Worm (Caenorhabditis elegans) whole organism, L4 larva: ENCODE measurements around the gene C16E9.2.

ENCODE experiments used
- D1046.2 ChIP-seq: fragments of 200-800 bp; sonication (Bioruptor generic); IDR thresholded peaks from 2 replicates; pipeline ENCODE4 v1.3.6; 2022; ENCODE audit warnings: missing genetic modification characterization, missing compliant biosample characterization
- F44E2.7 ChIP-seq: fragments of 200-800 bp; sonication (Bioruptor generic); IDR thresholded peaks from 2 replicates; pipeline ENCODE4 v2.1.2; 2022; ENCODE audit warnings: missing genetic modification characterization, missing compliant biosample characterization
- T20F7.1 ChIP-seq: fragments of 200-800 bp; sonication (Bioruptor generic); optimal IDR thresholded peaks from 2 replicates; lab custom pipeline; 2018; ENCODE audit warnings: mild to moderate bottlenecking, missing genetic modification characterization, missing compliant biosample characterization
- ama-1 ChIP-seq: fragments of 150-350 bp; optimal IDR thresholded peaks from 2 replicates; lab custom pipeline; 2014; ENCODE audit warnings: inconsistent platforms, mixed read lengths
- attf-4 ChIP-seq: sonication (generic microtip); optimal IDR thresholded peaks from 3 replicates; lab custom pipeline; 2017; ENCODE audit warnings: missing biosample characterization, missing genetic modification characterization
- ceh-20 ChIP-seq: fragments of 200-800 bp; sonication (Bioruptor generic); IDR thresholded peaks from 2 replicates; pipeline ENCODE4 v1.3.6; 2022; ENCODE audit warnings: missing genetic modification reagents, missing genetic modification characterization, missing compliant biosample characterization
- ceh-28 ChIP-seq: fragments of 150-350 bp; optimal IDR thresholded peaks from 2 replicates; lab custom pipeline; 2014; ENCODE audit warnings: missing biosample characterization, missing genetic modification reagents, missing genetic modification characterization
- ceh-82 ChIP-seq: sonication (generic microtip); optimal IDR thresholded peaks from 2 replicates; lab custom pipeline; 2017; ENCODE audit warnings: missing biosample characterization, missing genetic modification characterization
- cey-2 ChIP-seq: sonication (generic microtip); optimal IDR thresholded peaks from 3 replicates; lab custom pipeline; 2017; ENCODE audit warnings: missing genetic modification characterization, mild to moderate bottlenecking, missing compliant biosample characterization, antibody characterized with exemption, borderline replicate concordance; ENCODE audit not compliant: insufficient read depth
- daf-12 ChIP-seq: fragments of 150-350 bp; optimal IDR thresholded peaks from 2 replicates; lab custom pipeline; 2014; ENCODE audit warnings: missing biosample characterization, missing genetic modification reagents, missing genetic modification characterization
- dmd-6 ChIP-seq: fragments of 200-800 bp; sonication (Bioruptor generic); IDR thresholded peaks from 2 replicates; pipeline ENCODE4 v1.3.6; 2022; ENCODE audit warnings: missing genetic modification reagents, missing genetic modification characterization, missing compliant biosample characterization
- dmd-9 ChIP-seq: fragments of 200-800 bp; sonication (Bioruptor generic); IDR thresholded peaks from 2 replicates; pipeline ENCODE4 v1.3.6; 2022; ENCODE audit warnings: missing genetic modification reagents, missing genetic modification characterization, missing compliant biosample characterization
- dpl-1 ChIP-seq: fragments of 150-350 bp; optimal IDR thresholded peaks from 2 replicates; lab custom pipeline; 2014; ENCODE audit warnings: missing biosample characterization, missing genetic modification reagents, missing genetic modification characterization
- duxl-1 ChIP-seq: sonication (generic microtip); optimal IDR thresholded peaks from 2 replicates; lab custom pipeline; 2016; ENCODE audit warnings: mild to moderate bottlenecking, missing genetic modification characterization, moderate library complexity, missing compliant biosample characterization; ENCODE audit not compliant: poor library complexity
- dve-1 ChIP-seq: sonication (generic microtip); optimal IDR thresholded peaks from 2 replicates; lab custom pipeline; 2017; ENCODE audit warnings: antibody characterized with exemption, mild to moderate bottlenecking, missing genetic modification characterization, missing compliant biosample characterization; ENCODE audit not compliant: insufficient read depth
- egl-43 ChIP-seq: fragments of 200-800 bp; sonication (Bioruptor generic); IDR thresholded peaks from 2 replicates; pipeline ENCODE4 v1.3.6; 2022; ENCODE audit warnings: missing genetic modification reagents, missing genetic modification characterization, missing compliant biosample characterization
- fos-1 ChIP-seq: fragments of 150-350 bp; optimal IDR thresholded peaks from 2 replicates; lab custom pipeline; 2014; ENCODE audit warnings: missing biosample characterization, missing genetic modification characterization
- hmg-1.1 ChIP-seq: fragments of 200-800 bp; sonication (Bioruptor generic); IDR thresholded peaks from 2 replicates; pipeline ENCODE4 v1.3.6; 2022; ENCODE audit warnings: missing genetic modification reagents, missing genetic modification characterization, missing compliant biosample characterization
- jun-1 ChIP-seq: fragments of 150-350 bp; optimal IDR thresholded peaks from 2 replicates; lab custom pipeline; 2014; ENCODE audit warnings: missing biosample characterization, missing genetic modification reagents, missing genetic modification characterization
- lin-15B ChIP-seq: fragments of 150-350 bp; sonication (generic microtip); optimal IDR thresholded peaks from 3 replicates; lab custom pipeline; 2014; ENCODE audit warnings: missing biosample characterization, missing genetic modification characterization
- lin-38 ChIP-seq: fragments of 200-800 bp; sonication (Bioruptor generic); IDR thresholded peaks from 2 replicates; pipeline ENCODE4 v1.3.6; 2022; ENCODE audit warnings: missing genetic modification reagents, missing genetic modification characterization, missing compliant biosample characterization
- lir-3 ChIP-seq: sonication (generic microtip); optimal IDR thresholded peaks from 2 replicates; lab custom pipeline; 2016; ENCODE audit warnings: mild to moderate bottlenecking, missing genetic modification characterization, missing compliant biosample characterization
- lsy-2 ChIP-seq, 2 experiments: fragments of 150-350 bp in 1 of 2; sonication (generic microtip) in 1 of 2; optimal IDR thresholded peaks; 2 replicates each; lab custom pipeline; 2014 to 2017; ENCODE audit warnings: missing biosample characterization in 2 of 2, missing genetic modification characterization in 2 of 2
- madf-9 ChIP-seq: fragments of 200-800 bp; sonication (Bioruptor generic); conservative IDR thresholded peaks from 2 replicates; pipeline ENCODE4 v1.3.6; 2022; ENCODE audit warnings: missing genetic modification reagents, missing genetic modification characterization, missing compliant biosample characterization
- mdl-1 ChIP-seq, 2 experiments: fragments of 150-350 bp in 1 of 2; sonication (generic microtip) in 1 of 2; optimal IDR thresholded peaks; 2 replicates each; lab custom pipeline; 2014 to 2017; ENCODE audit warnings: missing biosample characterization in 2 of 2, missing genetic modification characterization in 2 of 2
- mxl-3 ChIP-seq: fragments of 200-800 bp; sonication (Bioruptor generic); optimal IDR thresholded peaks from 2 replicates; lab custom pipeline; 2018; ENCODE audit warnings: mild to moderate bottlenecking, missing genetic modification characterization, missing compliant biosample characterization
- nhr-102 ChIP-seq: sonication (generic microtip); optimal IDR thresholded peaks from 2 replicates; lab custom pipeline; 2016; ENCODE audit warnings: mild to moderate bottlenecking, missing genetic modification characterization, moderate library complexity, missing compliant biosample characterization
- nhr-11 ChIP-seq: fragments of 150-350 bp; optimal IDR thresholded peaks from 2 replicates; lab custom pipeline; 2014; ENCODE audit warnings: missing biosample characterization, missing genetic modification characterization
- nhr-41 ChIP-seq: fragments of 200-800 bp; sonication (Bioruptor generic); IDR thresholded peaks from 2 replicates; pipeline ENCODE4 v1.3.6; 2022; ENCODE audit warnings: missing genetic modification reagents, missing genetic modification characterization, missing compliant biosample characterization
- nhr-48 ChIP-seq: sonication (generic microtip); optimal IDR thresholded peaks from 2 replicates; lab custom pipeline; 2016; ENCODE audit warnings: mild to moderate bottlenecking, missing genetic modification characterization, missing compliant biosample characterization
- nhr-6 ChIP-seq: fragments of 150-350 bp; optimal IDR thresholded peaks from 2 replicates; lab custom pipeline; 2014; ENCODE audit warnings: missing biosample characterization, missing genetic modification characterization
- nhr-77 ChIP-seq: fragments of 150-350 bp; optimal IDR thresholded peaks from 2 replicates; lab custom pipeline; 2014; ENCODE audit warnings: missing biosample characterization, missing genetic modification characterization
- php-3 ChIP-seq: fragments of 200-800 bp; sonication (Bioruptor generic); IDR thresholded peaks from 2 replicates; pipeline ENCODE4 v1.3.6; 2022; ENCODE audit warnings: missing genetic modification reagents, missing genetic modification characterization, missing compliant biosample characterization
- pqm-1 ChIP-seq: sonication (generic microtip); optimal IDR thresholded peaks from 2 replicates; lab custom pipeline; 2017; ENCODE audit warnings: missing biosample characterization, missing genetic modification characterization
- saeg-2 ChIP-seq: fragments of 200-800 bp; sonication (Bioruptor generic); IDR thresholded peaks from 2 replicates; pipeline ENCODE4 v1.3.6; 2022; ENCODE audit warnings: missing genetic modification reagents, missing genetic modification characterization, missing compliant biosample characterization
- skn-1 ChIP-seq: fragments of 150-350 bp; optimal IDR thresholded peaks from 2 replicates; lab custom pipeline; 2014; ENCODE audit warnings: missing biosample characterization, missing genetic modification characterization
- snpc-1.2 ChIP-seq: fragments of 200-800 bp; sonication (Bioruptor generic); IDR thresholded peaks from 2 replicates; pipeline ENCODE4 v1.3.6; 2022; ENCODE audit warnings: missing genetic modification reagents, missing genetic modification characterization, missing compliant biosample characterization
- spr-3 ChIP-seq: fragments of 200-800 bp; sonication (Bioruptor generic); optimal IDR thresholded peaks from 2 replicates; lab custom pipeline; 2018; ENCODE audit warnings: mild to moderate bottlenecking, missing genetic modification characterization, missing compliant biosample characterization
- tra-1 ChIP-seq: fragments of 200-800 bp; sonication (Bioruptor generic); IDR thresholded peaks from 2 replicates; pipeline ENCODE4 v1.3.6; 2022; ENCODE audit warnings: missing genetic modification reagents, missing genetic modification characterization, missing compliant biosample characterization
- unc-39 ChIP-seq: sonication (generic microtip); optimal IDR thresholded peaks from 2 replicates; lab custom pipeline; 2017; ENCODE audit warnings: missing biosample characterization, missing genetic modification characterization
- zfp-2 ChIP-seq: sonication (generic microtip); optimal IDR thresholded peaks from 2 replicates; lab custom pipeline; 2016; ENCODE audit warnings: mild to moderate bottlenecking, missing genetic modification characterization, missing compliant biosample characterization
- zfp-3 ChIP-seq: fragments of 200-800 bp; sonication (Bioruptor generic); conservative IDR thresholded peaks from 2 replicates; pipeline ENCODE4 v1.3.6; 2022; ENCODE audit warnings: missing genetic modification reagents, missing genetic modification characterization, missing compliant biosample characterization
- zip-2 ChIP-seq: fragments of 150-350 bp; optimal IDR thresholded peaks from 2 replicates; lab custom pipeline; 2014; ENCODE audit warnings: missing biosample characterization, missing genetic modification characterization
- ztf-11 ChIP-seq: fragments of 150-350 bp; optimal IDR thresholded peaks from 2 replicates; lab custom pipeline; 2014; ENCODE audit warnings: missing biosample characterization, missing genetic modification characterization
- ztf-7 ChIP-seq: fragments of 150-350 bp; optimal IDR thresholded peaks from 2 replicates; lab custom pipeline; 2014; ENCODE audit warnings: missing biosample characterization, missing genetic modification characterization

The C16E9.2 gene

DNA sequence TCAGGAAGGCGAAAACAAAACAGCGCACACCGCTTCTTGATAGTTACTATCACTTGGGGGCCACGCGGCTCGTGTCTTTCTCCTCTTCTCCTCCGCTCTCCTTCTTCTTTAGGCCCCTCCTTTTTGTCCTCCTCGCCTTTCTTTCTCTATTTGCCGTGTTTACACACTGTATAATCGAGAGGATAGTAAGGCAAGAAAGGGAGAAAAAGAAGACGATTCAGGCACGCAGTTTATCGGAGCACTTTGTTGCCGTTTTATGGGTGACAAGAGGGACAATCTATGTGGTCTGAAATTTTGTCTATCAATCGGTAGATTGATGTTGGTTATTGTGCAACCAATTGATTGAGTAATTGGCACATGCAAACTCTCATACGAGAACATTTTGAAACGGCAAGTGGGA is 3.4 kb upstream of the C16E9.2 start, which contains the start of gene F14B8.6 (continued):
- TF ChIP-seq fos-1 (tag; lab: Kevin White, UChicago) (no peak), attf-4 (tag; lab: Kevin White, UChicago) (no peak), snpc-1.2 (no peak), lsy-2 (tag; optimal IDR thresholded peaks at IDR 0.05; lab: Kevin White, UChicago) (no peak), skn-1 (tag; lab: Kevin White, UChicago) (no peak), ceh-82 (tag; lab: Kevin White, UChicago) (no peak), jun-1 (no peak), cey-2 (tag; lab: Kevin White, UChicago) (no peak), zfp-3 (no peak), nhr-11 (tag; lab: Kevin White, UChicago) (no peak), nhr-48 (tag; lab: Kevin White, UChicago) (no peak), nhr-41 (GFP tag; lab: Robert Waterston, UW) (no peak), ama-1 (lab: Kevin White, UChicago) (no peak), ceh-28 (tag; lab: Kevin White, UChicago) (no peak), tra-1 (GFP tag; lab: Robert Waterston, UW) (0 out of 2 replicates have a peak, but pooled peaks have one; percentile 15), dmd-6 (GFP tag; lab: Robert Waterston, UW) (peak; percentile 84), D1046.2 (no peak), lir-3 (tag; lab: Kevin White, UChicago) (no peak), ceh-20 (GFP tag; lab: Robert Waterston, UW) (no peak), nhr-102 (tag; lab: Kevin White, UChicago) (no peak), duxl-1 (tag; lab: Kevin White, UChicago) (no peak), T20F7.1 (no peak), mdl-1 (tag; optimal IDR thresholded peaks at IDR 0.05; lab: Kevin White, UChicago) (peak; percentile 48 to 68), dve-1 (tag; lab: Kevin White, UChicago) (peak; percentile 36), nhr-77 (no peak), zip-2 (tag; lab: Kevin White, UChicago) (no peak), ztf-11 (tag; lab: Kevin White, UChicago) (no peak), daf-12 (tag; lab: Kevin White, UChicago) (no peak), dmd-9 (no peak), egl-43 (GFP tag; lab: Robert Waterston, UW) (no peak), ztf-7 (no peak), F44E2.7 (GFP tag; lab: Robert Waterston, UW) (no peak), pqm-1 (tag; lab: Kevin White, UChicago) (peak; percentile 17), spr-3 (no peak), hmg-1.1 (GFP tag; lab: Robert Waterston, UW) (no peak), mxl-3 (GFP tag; lab: Kevin White, UChicago) (peak; percentile 10), saeg-2 (no peak), lin-15B (tag; lab: Kevin White, UChicago) (no peak), madf-9 (GFP tag; lab: Robert Waterston, UW) (no peak), nhr-6 (no peak), php-3 (GFP tag; lab: Robert Waterston, UW) (peak; percentile 69), lin-38 (no peak), zfp-2 (tag; lab: Kevin White, UChicago) (no peak), dpl-1 (GFP tag; lab: Kevin White, UChicago) (no peak), unc-39 (tag; lab: Kevin White, UChicago) (no peak)
